Fruit fly (Drosophila melanogaster): ENCODE results near the gene cutlet.

DNA sequence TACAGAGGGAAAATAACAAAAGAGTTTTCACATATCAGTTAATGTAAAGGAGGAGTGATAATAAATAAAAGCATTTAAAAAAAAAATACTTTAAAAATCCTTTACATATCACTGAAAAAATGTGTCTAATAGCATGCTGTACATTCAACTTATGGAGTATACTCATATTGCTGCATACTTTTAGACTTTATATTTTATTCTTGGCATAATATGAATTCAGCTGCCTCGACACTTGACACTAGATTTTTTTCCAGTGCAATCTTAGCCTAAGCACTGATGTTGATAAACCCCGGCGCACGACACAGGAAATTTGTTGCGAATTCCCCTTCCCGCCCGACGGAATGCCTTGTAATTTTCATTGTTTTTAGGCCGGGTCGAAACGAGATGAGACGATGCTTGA, 28.9 kb upstream of the cutlet start:
- TF ChIP-seq CG8478 (optimal IDR thresholded peaks at IDR 0.05) (no peak), CTCF (optimal IDR thresholded peaks at IDR 0.05) (no peak)
